Fruit fly (Drosophila melanogaster) whole organism, embryonic: ENCODE results near the gene CG14022.
A peak's percentile ranks its signal among the peaks of the same experiment; 100 is the strongest.

ENCODE experiments used
- C15 ChIP-seq: fragments of 200-800 bp; sonication (Bioruptor generic); IDR thresholded peaks from 3 replicates; pipeline ENCODE4 v1.3.6; 2022; ENCODE audit warnings: missing biosample characterization, missing genetic modification characterization
- CG11247 ChIP-seq: fragments of 200-800 bp; sonication (Bioruptor generic); IDR thresholded peaks from 2 replicates; pipeline ENCODE4 v1.3.6; 2022; ENCODE audit warnings: missing biosample characterization, missing genetic modification characterization
- CG15514 ChIP-seq: fragments of 200-800 bp; sonication (Bioruptor generic); optimal IDR thresholded peaks from 3 replicates; lab custom pipeline; 2017; ENCODE audit warnings: missing biosample characterization, missing genetic modification characterization, mild to moderate bottlenecking, moderate library complexity, missing genetic modification reagents
- CG15601 ChIP-seq: fragments of 200-800 bp; sonication (Bioruptor generic); optimal IDR thresholded peaks from 3 replicates; lab custom pipeline; 2019; ENCODE audit warnings: missing biosample characterization, mild to moderate bottlenecking, missing genetic modification characterization, moderate library complexity
- CG1647 ChIP-seq: fragments of 200-800 bp; sonication (Bioruptor generic); optimal IDR thresholded peaks from 3 replicates; lab custom pipeline; 2016; ENCODE audit warnings: missing biosample characterization, missing genetic modification characterization
- CG17361 ChIP-seq: fragments of 200-800 bp; sonication (Bioruptor generic); IDR thresholded peaks from 3 replicates; pipeline ENCODE4 v1.3.6; 2022; ENCODE audit warnings: missing biosample characterization, missing genetic modification characterization
- CG18262 ChIP-seq: fragments of 200-800 bp; optimal IDR thresholded peaks from 3 replicates; lab custom pipeline; 2019; ENCODE audit warnings: missing biosample characterization, mild to moderate bottlenecking, missing genetic modification characterization, moderate library complexity
- CG2875 ChIP-seq: fragments of 200-800 bp; sonication (Bioruptor generic); optimal IDR thresholded peaks from 2 replicates; lab custom pipeline; 2017; ENCODE audit warnings: missing biosample characterization, mild to moderate bottlenecking, missing genetic modification characterization, missing genetic modification reagents
- CG31441 ChIP-seq: fragments of 200-800 bp; sonication (Bioruptor generic); IDR thresholded peaks from 2 replicates; pipeline ENCODE4 v1.3.6; 2022; ENCODE audit warnings: missing biosample characterization, missing genetic modification characterization
- CG3281 ChIP-seq: fragments of 200-800 bp; sonication (Bioruptor generic); optimal IDR thresholded peaks from 3 replicates; lab custom pipeline; 2017; ENCODE audit warnings: missing biosample characterization, mild to moderate bottlenecking, missing genetic modification characterization
- CG34376 ChIP-seq: fragments of 200-800 bp; sonication (Bioruptor generic); optimal IDR thresholded peaks from 2 replicates; lab custom pipeline; 2018; ENCODE audit warnings: missing biosample characterization, mild to moderate bottlenecking, missing genetic modification characterization
- CG3838 ChIP-seq: fragments of 200-800 bp; sonication (Bioruptor generic); optimal IDR thresholded peaks from 3 replicates; lab custom pipeline; 2016; ENCODE audit warnings: missing biosample characterization, missing genetic modification characterization
- CG42726 ChIP-seq: fragments of 200-800 bp; sonication (Bioruptor generic); IDR thresholded peaks from 2 replicates; pipeline ENCODE4 v1.3.6; 2022; ENCODE audit warnings: missing biosample characterization, missing genetic modification characterization; ENCODE audit not compliant: partially characterized antibody
- CG4820 ChIP-seq: fragments of 200-800 bp; sonication (Bioruptor generic); optimal IDR thresholded peaks from 3 replicates; lab custom pipeline; 2016; ENCODE audit warnings: missing biosample characterization, missing genetic modification characterization
- CG5180 ChIP-seq: fragments of 200-800 bp; sonication (Bioruptor generic); optimal IDR thresholded peaks from 3 replicates; lab custom pipeline; 2017; ENCODE audit warnings: missing biosample characterization, missing genetic modification characterization, mild to moderate bottlenecking, moderate library complexity, missing genetic modification reagents
- CG6654 ChIP-seq: fragments of 200-800 bp; sonication (Bioruptor generic); optimal IDR thresholded peaks from 2 replicates; lab custom pipeline; 2017; ENCODE audit warnings: missing biosample characterization, mild to moderate bottlenecking, missing genetic modification characterization
- CG8281 ChIP-seq: fragments of 200-800 bp; sonication (Bioruptor generic); optimal IDR thresholded peaks from 2 replicates; lab custom pipeline; 2018; ENCODE audit warnings: missing biosample characterization, mild to moderate bottlenecking, missing genetic modification characterization, moderate library complexity
- CG8290 ChIP-seq, 3 experiments: fragments of 200-800 bp; sonication (Bioruptor generic); optimal IDR thresholded peaks; 2 replicates each; lab custom pipeline; 2016 to 2019; ENCODE audit warnings: missing biosample characterization in 3 of 3, missing genetic modification characterization in 3 of 3, mild to moderate bottlenecking in 2 of 3, moderate library complexity in 1 of 3
- CG8478 ChIP-seq: fragments of >200 bp; optimal IDR thresholded peaks from 2 replicates; lab custom pipeline; 2018
- D ChIP-seq, 2 experiments: fragments of 200-800 bp in 1 of 2; fragments of >200 bp in 1 of 2; sonication (Bioruptor generic) in 1 of 2; optimal IDR thresholded peaks; 2 replicates in 1 of 2; 3 replicates in 1 of 2; lab custom pipeline; 2017; ENCODE audit warnings: mild to moderate bottlenecking in 1 of 2, missing biosample characterization in 1 of 2, missing genetic modification characterization in 1 of 2, missing genetic modification reagents in 1 of 2
- Drgx ChIP-seq: fragments of 200-800 bp; sonication (Bioruptor generic); IDR thresholded peaks from 2 replicates; pipeline ENCODE4 v1.3.6; 2022; ENCODE audit warnings: missing biosample characterization, missing genetic modification characterization
- E2f1 ChIP-seq: fragments of 200-800 bp; sonication (Bioruptor generic); IDR thresholded peaks from 2 replicates; pipeline ENCODE4 v1.3.6; 2022; ENCODE audit warnings: missing biosample characterization, missing genetic modification characterization
- Fer1 ChIP-seq: fragments of 200-800 bp; sonication (Bioruptor generic); optimal IDR thresholded peaks from 2 replicates; lab custom pipeline; 2017; ENCODE audit warnings: missing biosample characterization, mild to moderate bottlenecking, missing genetic modification characterization
- GATAe ChIP-seq: fragments of 200-800 bp; sonication (Bioruptor generic); conservative IDR thresholded peaks from 2 replicates; pipeline ENCODE4 v1.3.6; 2022; ENCODE audit warnings: missing biosample characterization, missing genetic modification characterization
- Hr3 ChIP-seq: fragments of 200-800 bp; sonication (Bioruptor generic); optimal IDR thresholded peaks from 3 replicates; lab custom pipeline; 2016; ENCODE audit warnings: missing biosample characterization, missing genetic modification characterization
- Mes4 ChIP-seq: fragments of 200-800 bp; sonication (Bioruptor generic); optimal IDR thresholded peaks from 2 replicates; lab custom pipeline; 2016; ENCODE audit warnings: missing biosample characterization, missing genetic modification characterization
- NfI ChIP-seq: fragments of 200-800 bp; sonication (Bioruptor generic); optimal IDR thresholded peaks from 3 replicates; lab custom pipeline; 2018; ENCODE audit warnings: missing biosample characterization, mild to moderate bottlenecking, missing genetic modification characterization, moderate library complexity
- Opbp ChIP-seq: fragments of 200-800 bp; sonication (Bioruptor generic); IDR thresholded peaks from 3 replicates; pipeline ENCODE4 v1.3.6; 2022; ENCODE audit warnings: missing biosample characterization, missing genetic modification characterization; ENCODE audit not compliant: partially characterized antibody
- Rfx ChIP-seq: fragments of 200-800 bp; sonication (Bioruptor generic); IDR thresholded peaks from 2 replicates; pipeline ENCODE4 v1.3.6; 2022; ENCODE audit warnings: missing biosample characterization, missing genetic modification characterization
- Sox100B ChIP-seq: fragments of 200-800 bp; sonication (Bioruptor generic); optimal IDR thresholded peaks from 3 replicates; lab custom pipeline; 2018; ENCODE audit warnings: missing biosample characterization, mild to moderate bottlenecking, missing genetic modification characterization
- ab ChIP-seq: fragments of 200-800 bp; sonication (Bioruptor generic); optimal IDR thresholded peaks from 2 replicates; lab custom pipeline; 2016; ENCODE audit warnings: missing biosample characterization, missing genetic modification characterization
- bcd ChIP-seq: fragments of 200-800 bp; sonication (Bioruptor generic); optimal IDR thresholded peaks from 2 replicates; lab custom pipeline; 2017; ENCODE audit warnings: missing biosample characterization, mild to moderate bottlenecking, missing genetic modification characterization
- fd64A ChIP-seq: fragments of 200-800 bp; sonication (Bioruptor generic); optimal IDR thresholded peaks from 3 replicates; lab custom pipeline; 2018; ENCODE audit warnings: missing biosample characterization, mild to moderate bottlenecking, missing genetic modification characterization
- gcm2 ChIP-seq: fragments of 200-800 bp; sonication (Bioruptor generic); optimal IDR thresholded peaks from 2 replicates; lab custom pipeline; 2016; ENCODE audit warnings: missing biosample characterization, missing genetic modification characterization
- hbn ChIP-seq: fragments of 200-800 bp; sonication (Bioruptor generic); IDR thresholded peaks from 2 replicates; pipeline ENCODE4 v1.3.6; 2022; ENCODE audit warnings: missing biosample characterization, missing genetic modification characterization; ENCODE audit not compliant: partially characterized antibody
- kay ChIP-seq: fragments of 200-800 bp; sonication (Bioruptor generic); optimal IDR thresholded peaks from 2 replicates; lab custom pipeline; 2016; ENCODE audit warnings: missing biosample characterization, missing genetic modification characterization
- klu ChIP-seq: fragments of 200-800 bp; sonication (Bioruptor generic); IDR thresholded peaks from 2 replicates; pipeline ENCODE4 v1.3.6; 2022; ENCODE audit warnings: missing biosample characterization, missing genetic modification characterization
- pfk ChIP-seq: fragments of 200-800 bp; sonication (Bioruptor generic); optimal IDR thresholded peaks from 2 replicates; lab custom pipeline; 2018; ENCODE audit warnings: missing biosample characterization, mild to moderate bottlenecking, missing genetic modification characterization, moderate library complexity
- repo ChIP-seq: fragments of 200-800 bp; sonication (Bioruptor generic); optimal IDR thresholded peaks from 2 replicates; lab custom pipeline; 2016; ENCODE audit warnings: missing biosample characterization, missing genetic modification characterization
- salm ChIP-seq: fragments of 200-800 bp; sonication (Bioruptor generic); optimal IDR thresholded peaks from 2 replicates; lab custom pipeline; 2018; ENCODE audit warnings: missing biosample characterization, mild to moderate bottlenecking, missing genetic modification characterization
- sens ChIP-seq: fragments of 200-800 bp; sonication (Bioruptor generic); peaks from one replicate; lab custom pipeline; 2016; ENCODE audit warnings: missing biosample characterization, missing genetic modification characterization
- seq ChIP-seq: fragments of 200-800 bp; sonication (Bioruptor generic); IDR thresholded peaks from 2 replicates; pipeline ENCODE4 v1.3.6; 2022; ENCODE audit warnings: missing biosample characterization, missing genetic modification characterization
- sima ChIP-seq: fragments of 200-800 bp; sonication (Bioruptor generic); optimal IDR thresholded peaks from 2 replicates; lab custom pipeline; 2016; ENCODE audit warnings: missing biosample characterization, missing genetic modification characterization
- slbo ChIP-seq: fragments of 200-800 bp; sonication (Bioruptor generic); IDR thresholded peaks from 2 replicates; pipeline ENCODE4 v1.3.6; 2022; ENCODE audit warnings: missing biosample characterization, missing genetic modification characterization
- so ChIP-seq: fragments of 200-800 bp; sonication (Bioruptor generic); IDR thresholded peaks from 3 replicates; pipeline ENCODE4 v1.3.6; 2022; ENCODE audit warnings: missing biosample characterization, missing genetic modification characterization
- sob ChIP-seq: fragments of 200-800 bp; sonication (Bioruptor generic); IDR thresholded peaks from 2 replicates; pipeline ENCODE4 v1.3.6; 2022; ENCODE audit warnings: missing biosample characterization, missing genetic modification characterization
- tx ChIP-seq: fragments of 200-800 bp; sonication (Bioruptor generic); optimal IDR thresholded peaks from 2 replicates; lab custom pipeline; 2016; ENCODE audit warnings: missing biosample characterization, missing genetic modification characterization
- zfh1 ChIP-seq: fragments of 200-800 bp; sonication (Bioruptor generic); IDR thresholded peaks from 3 replicates; pipeline ENCODE4 v1.3.6; 2022; ENCODE audit warnings: missing biosample characterization, missing genetic modification characterization

CG14022 gene

dm6 chr2L:5303044-5303904 is 25.4 kb downstream of the CG14022 start (continued):
- TF ChIP-seq CG8290 (GFP tag; optimal IDR thresholded peaks at IDR 0.05; lab: Kevin White, UChicago) (no peak), CG8290 (tag; optimal IDR thresholded peaks at IDR 0.05; lab: Kevin White, UChicago) (peak in 1 of 2 experiments; percentile 50), CG8281 (tag; lab: Kevin White, UChicago) (peak; percentile 97), CG34376 (GFP tag; lab: Kevin White, UChicago) (peak; percentile 1), kay (peak; percentile 41), E2f1 (0 out of 2 replicates have a peak, but pooled peaks have one; percentile 5), CG42726 (GFP tag; lab: Robert Waterston, UW) (0 out of 2 replicates have a peak, but pooled peaks have one; percentile 6), CG5180 (GFP tag; lab: Kevin White, UChicago) (peak; percentile 93), Rfx (GFP tag; lab: Robert Waterston, UW) (peak; percentile 5; the same call in 1 of the 2 replicates), sens (peak; percentile 84), CG6654 (GFP tag; lab: Kevin White, UChicago) (peak; percentile 0), slbo (peak; percentile 37; the same call in 1 of the 2 replicates), salm (tag; lab: Kevin White, UChicago) (no peak), repo (no peak), bcd (GFP tag; lab: Kevin White, UChicago) (peak; percentile 42), Mes4 (peak; percentile 17), sima (no peak), ab (GFP tag; lab: Kevin White, UChicago) (no peak), GATAe (peak; percentile 39; the same call in 1 of the 2 replicates), sob (no peak), seq (GFP tag; lab: Robert Waterston, UW) (no peak), CG3838 (GFP tag; lab: Kevin White, UChicago) (no peak), Fer1 (peak; percentile 19), Hr3 (GFP tag; lab: Kevin White, UChicago) (no peak), CG3281 (peak; percentile 12), CG15514 (GFP tag; lab: Kevin White, UChicago) (peak; percentile 1), klu (no peak), CG17361 (peak; percentile 26; the same call in 1 of the 3 replicates), tx (no peak), CG31441 (0 out of 2 replicates have a peak, but pooled peaks have one; percentile 8), CG1647 (GFP tag; lab: Kevin White, UChicago) (no peak), CG18262 (tag; lab: Kevin White, UChicago) (peak; percentile 16), CG15601 (peak; percentile 42), CG11247 (GFP tag; lab: Robert Waterston, UW) (no peak), Opbp (GFP tag; lab: Robert Waterston, UW) (peak; percentile 52; the same call in 1 of the 3 replicates), NfI (GFP tag; lab: Kevin White, UChicago) (no peak), CG8478 (lab: Kevin White, UChicago) (peak; percentile 47), CG2875 (peak; percentile 54), zfh1 (peak; percentile 17; the same call in 1 of the 3 replicates), fd64A (peak; percentile 59), hbn (GFP tag; lab: Robert Waterston, UW) (no peak), D (optimal IDR thresholded peaks at IDR 0.05; lab: Kevin White, UChicago) (no peak), D (GFP tag; optimal IDR thresholded peaks at IDR 0.05; lab: Kevin White, UChicago) (peak; percentile 9), so (GFP tag; lab: Robert Waterston, UW) (no peak), C15 (GFP tag; lab: Robert Waterston, UW) (no peak), gcm2 (no peak), Drgx (peak; percentile 34; the same call in 1 of the 2 replicates), Sox100B (GFP tag; lab: Kevin White, UChicago) (peak; percentile 11), CG4820 (GFP tag; lab: Kevin White, UChicago) (peak; percentile 33), pfk (no peak)
